Worm (Caenorhabditis elegans) whole organism, midembryonic: ENCODE measurements around the gene dlst-1.

Source experiments
- T22C8.4 ChIP-seq: fragments of 200-800 bp; sonication (Bioruptor generic); IDR thresholded peaks from 2 replicates; pipeline ENCODE4 v1.3.6; 2022; ENCODE audit warnings: missing genetic modification characterization, missing compliant biosample characterization
- cog-1 ChIP-seq: sonication (generic microtip); optimal IDR thresholded peaks from 2 replicates; lab custom pipeline; 2016; ENCODE audit warnings: missing genetic modification characterization, missing compliant biosample characterization
- flt-1 ChIP-seq: fragments of 200-800 bp; sonication (Bioruptor generic); IDR thresholded peaks from 2 replicates; pipeline ENCODE4 v1.3.6; 2022; ENCODE audit warnings: missing genetic modification characterization, missing compliant biosample characterization
- klf-2 ChIP-seq: fragments of 200-800 bp; sonication (Bioruptor generic); conservative IDR thresholded peaks from 2 replicates; pipeline ENCODE4 v1.3.6; 2022; ENCODE audit warnings: missing genetic modification reagents, missing genetic modification characterization, missing compliant biosample characterization
- med-1 ChIP-seq: sonication (generic microtip); optimal IDR thresholded peaks from 2 replicates; lab custom pipeline; 2017; ENCODE audit warnings: missing genetic modification characterization, mild to moderate bottlenecking, missing compliant biosample characterization, antibody characterized with exemption, missing genetic modification reagents; ENCODE audit not compliant: insufficient read depth
- ref-1 ChIP-seq: fragments of 200-800 bp; sonication (Bioruptor generic); conservative IDR thresholded peaks from 2 replicates; pipeline ENCODE4 v1.3.6; 2022; ENCODE audit warnings: missing genetic modification reagents, missing genetic modification characterization, missing compliant biosample characterization
- ztf-23 ChIP-seq: fragments of 200-800 bp; sonication (Bioruptor generic); IDR thresholded peaks from 2 replicates; pipeline ENCODE4 v1.3.6; 2022; ENCODE audit warnings: missing genetic modification reagents, missing genetic modification characterization, missing compliant biosample characterization
- ztf-29 ChIP-seq: fragments of 200-800 bp; sonication (Bioruptor generic); IDR thresholded peaks from 2 replicates; pipeline ENCODE4 v1.3.6; 2022; ENCODE audit warnings: missing genetic modification reagents, missing genetic modification characterization, missing compliant biosample characterization

ce11 chrV:6699833-6700232 lies 9.1 kb downstream of the dlst-1 start:
- TF ChIP-seq ztf-23 (GFP tag; lab: Robert Waterston, UW): no peak
- TF ChIP-seq ztf-29 (GFP tag; lab: Robert Waterston, UW): no peak
- TF ChIP-seq klf-2 (GFP tag; lab: Robert Waterston, UW): no peak
- no peak for TF ChIP-seq cog-1 (tag; lab: Kevin White, UChicago)
- no peak for TF ChIP-seq T22C8.4 (GFP tag; lab: Robert Waterston, UW)
- TF ChIP-seq flt-1: no peak
- TF ChIP-seq ref-1 (GFP tag; lab: Robert Waterston, UW): no peak
- no peak for TF ChIP-seq med-1
